Fruit fly (Drosophila melanogaster): ENCODE results near the gene Saf-B.

dm6 chr3R:24812987-24813636 lies 4.2 kb upstream of the Saf-B start:
- TF ChIP-seq otp (GFP tag; IDR thresholded peaks at IDR 0.05) (no peak), CG15479 (GFP tag; optimal IDR thresholded peaks at IDR 0.05) (peak; percentile 58), ttk (GFP tag; IDR thresholded peaks at IDR 0.05) (no peak), unc-4 (GFP tag; IDR thresholded peaks at IDR 0.05; ENCODE audit: partially characterized antibody) (no peak), chn (GFP tag; optimal IDR thresholded peaks at IDR 0.05) (no peak), CG6813 (GFP tag; optimal IDR thresholded peaks at IDR 0.05) (no peak), BtbVII (GFP tag; optimal IDR thresholded peaks at IDR 0.05) (no peak), Atf-2 (GFP tag; optimal IDR thresholded peaks at IDR 0.05) (no peak)

All from whole organism, embryonic.